Fruit fly (Drosophila melanogaster) whole organism, embryonic: ENCODE measurements around the gene Rdh.

Experiments used
- Bgb ChIP-seq: fragments of 200-800 bp; sonication (Bioruptor generic); IDR thresholded peaks from 2 replicates; pipeline ENCODE4 v1.3.6; 2022; ENCODE audit warnings: missing biosample characterization, missing genetic modification characterization; ENCODE audit not compliant: partially characterized antibody
- C15 ChIP-seq: fragments of 200-800 bp; sonication (Bioruptor generic); IDR thresholded peaks from 3 replicates; pipeline ENCODE4 v1.3.6; 2022; ENCODE audit warnings: missing biosample characterization, missing genetic modification characterization
- CG10274 ChIP-seq: fragments of 200-800 bp; sonication (Bioruptor generic); optimal IDR thresholded peaks from 3 replicates; lab custom pipeline; 2017; ENCODE audit warnings: missing biosample characterization, mild to moderate bottlenecking, missing genetic modification characterization
- CG10543 ChIP-seq: fragments of 200-800 bp; sonication (Bioruptor generic); optimal IDR thresholded peaks from 3 replicates; lab custom pipeline; 2017; ENCODE audit warnings: missing biosample characterization, mild to moderate bottlenecking, missing genetic modification characterization, moderate library complexity
- CG13624 ChIP-seq: fragments of 200-800 bp; sonication (Bioruptor generic); optimal IDR thresholded peaks from 2 replicates; lab custom pipeline; 2016; ENCODE audit warnings: missing biosample characterization, missing genetic modification characterization
- CG15479 ChIP-seq: fragments of 200-800 bp; sonication (Bioruptor generic); optimal IDR thresholded peaks from 3 replicates; lab custom pipeline; 2019; ENCODE audit warnings: missing biosample characterization, mild to moderate bottlenecking, missing genetic modification characterization, moderate library complexity
- CG1602 ChIP-seq: fragments of 200-800 bp; sonication (Bioruptor generic); optimal IDR thresholded peaks from 3 replicates; lab custom pipeline; 2016; ENCODE audit warnings: missing biosample characterization, missing genetic modification characterization
- CG1792 ChIP-seq: fragments of 200-800 bp; sonication (Bioruptor generic); optimal IDR thresholded peaks from 2 replicates; lab custom pipeline; 2016; ENCODE audit warnings: missing biosample characterization, missing genetic modification characterization
- CG2678 ChIP-seq: fragments of 200-800 bp; sonication (Bioruptor generic); optimal IDR thresholded peaks from 3 replicates; lab custom pipeline; 2019; ENCODE audit warnings: missing biosample characterization, mild to moderate bottlenecking, missing genetic modification characterization, moderate library complexity
- CG31365 ChIP-seq: fragments of 200-800 bp; sonication (Bioruptor generic); optimal IDR thresholded peaks from 2 replicates; lab custom pipeline; 2018; ENCODE audit warnings: missing biosample characterization, mild to moderate bottlenecking, missing genetic modification characterization
- CG6791 ChIP-seq: fragments of 200-800 bp; sonication (Bioruptor generic); IDR thresholded peaks from 3 replicates; pipeline ENCODE4 v1.3.6; 2022; ENCODE audit warnings: missing biosample characterization, missing genetic modification characterization; ENCODE audit not compliant: partially characterized antibody
- CG7556 ChIP-seq: fragments of 200-800 bp; sonication (Bioruptor generic); optimal IDR thresholded peaks from 2 replicates; lab custom pipeline; 2017; ENCODE audit warnings: missing biosample characterization, mild to moderate bottlenecking, missing genetic modification characterization
- CG7987 ChIP-seq: fragments of 200-800 bp; sonication (Bioruptor generic); optimal IDR thresholded peaks from 2 replicates; lab custom pipeline; 2018; ENCODE audit warnings: missing biosample characterization, mild to moderate bottlenecking, missing genetic modification characterization, moderate library complexity
- CG8359 ChIP-seq: fragments of 200-800 bp; sonication (Bioruptor generic); optimal IDR thresholded peaks from 2 replicates; lab custom pipeline; 2017; ENCODE audit warnings: missing biosample characterization, mild to moderate bottlenecking, missing genetic modification characterization, borderline replicate concordance
- CG8388 ChIP-seq: fragments of 200-800 bp; sonication (Bioruptor generic); optimal IDR thresholded peaks from 2 replicates; lab custom pipeline; 2019; ENCODE audit warnings: missing biosample characterization, mild to moderate bottlenecking, missing genetic modification characterization, moderate library complexity
- CG9215 ChIP-seq: fragments of 200-800 bp; sonication (Bioruptor generic); IDR thresholded peaks from 2 replicates; pipeline ENCODE4 v1.3.6; 2022; ENCODE audit warnings: missing biosample characterization, missing genetic modification characterization
- CG9876 ChIP-seq: fragments of 200-800 bp; sonication (Bioruptor generic); optimal IDR thresholded peaks from 2 replicates; lab custom pipeline; 2016; ENCODE audit warnings: missing biosample characterization, missing genetic modification characterization
- GATAe ChIP-seq: fragments of 200-800 bp; sonication (Bioruptor generic); conservative IDR thresholded peaks from 2 replicates; pipeline ENCODE4 v1.3.6; 2022; ENCODE audit warnings: missing biosample characterization, missing genetic modification characterization
- HLH3B ChIP-seq: fragments of 200-800 bp; sonication (Bioruptor generic); IDR thresholded peaks from 2 replicates; pipeline ENCODE4 v1.3.6; 2022; ENCODE audit warnings: missing biosample characterization, missing genetic modification characterization
- Lpt ChIP-seq: fragments of >200 bp; optimal IDR thresholded peaks from 2 replicates; lab custom pipeline; 2018; ENCODE audit warnings: missing biosample characterization, missing genetic modification characterization
- MBD-R2 ChIP-seq: fragments of 200-800 bp; sonication (Bioruptor generic); IDR thresholded peaks from 2 replicates; pipeline ENCODE4 v1.3.6; 2022; ENCODE audit warnings: missing biosample characterization, missing genetic modification characterization
- Optix ChIP-seq: fragments of 200-800 bp; sonication (Bioruptor generic); IDR thresholded peaks from 3 replicates; pipeline ENCODE4 v1.3.6; 2022; ENCODE audit warnings: missing biosample characterization, missing genetic modification characterization
- Tbp ChIP-seq: fragments of >200 bp; optimal IDR thresholded peaks from 2 replicates; lab custom pipeline; 2018; ENCODE audit warnings: missing biosample characterization, missing genetic modification characterization
- YL-1 ChIP-seq: fragments of 200-800 bp; sonication (Bioruptor generic); optimal IDR thresholded peaks from 3 replicates; lab custom pipeline; 2017; ENCODE audit warnings: missing biosample characterization, mild to moderate bottlenecking, missing genetic modification characterization
- ara ChIP-seq: fragments of 200-800 bp; sonication (Bioruptor generic); IDR thresholded peaks from 2 replicates; pipeline ENCODE4 v1.3.6; 2022; ENCODE audit warnings: missing biosample characterization, missing genetic modification characterization
- ase ChIP-seq: fragments of 200-800 bp; sonication (Bioruptor generic); IDR thresholded peaks from 3 replicates; pipeline ENCODE4 v1.3.6; 2022; ENCODE audit warnings: missing biosample characterization, missing genetic modification characterization
- ash1 ChIP-seq: fragments of 200-800 bp; sonication (Bioruptor generic); optimal IDR thresholded peaks from 2 replicates; lab custom pipeline; 2018; ENCODE audit warnings: missing biosample characterization, mild to moderate bottlenecking, missing genetic modification characterization
- bcd ChIP-seq: fragments of 200-800 bp; sonication (Bioruptor generic); optimal IDR thresholded peaks from 2 replicates; lab custom pipeline; 2017; ENCODE audit warnings: missing biosample characterization, mild to moderate bottlenecking, missing genetic modification characterization
- caup ChIP-seq: fragments of 200-800 bp; sonication (Bioruptor generic); optimal IDR thresholded peaks from 3 replicates; lab custom pipeline; 2017; ENCODE audit warnings: missing biosample characterization, mild to moderate bottlenecking, missing genetic modification characterization, moderate library complexity; ENCODE audit not compliant: severe bottlenecking
- crol ChIP-seq: fragments of 200-800 bp; sonication (Bioruptor generic); IDR thresholded peaks from 2 replicates; pipeline ENCODE4 v1.3.6; 2022; ENCODE audit warnings: missing biosample characterization, missing genetic modification characterization
- crp ChIP-seq, 2 experiments: fragments of 200-800 bp; sonication (Bioruptor generic); optimal IDR thresholded peaks; 2 replicates in 1 of 2; 3 replicates in 1 of 2; lab custom pipeline; 2017; ENCODE audit warnings: missing biosample characterization in 2 of 2, missing genetic modification characterization in 2 of 2, mild to moderate bottlenecking in 1 of 2, moderate library complexity in 1 of 2
- cwo ChIP-seq: fragments of 200-800 bp; sonication (Bioruptor generic); optimal IDR thresholded peaks from 3 replicates; lab custom pipeline; 2017; ENCODE audit warnings: missing biosample characterization, missing genetic modification characterization, mild to moderate bottlenecking, moderate library complexity, missing genetic modification reagents
- dpn ChIP-seq, 2 experiments: fragments of 200-800 bp; sonication (Bioruptor generic); optimal IDR thresholded peaks; 3 replicates each; lab custom pipeline; 2016; ENCODE audit warnings: missing biosample characterization in 2 of 2, missing genetic modification characterization in 2 of 2
- ham ChIP-seq: fragments of 200-800 bp; sonication (Bioruptor generic); IDR thresholded peaks from 2 replicates; pipeline ENCODE4 v1.3.6; 2022; ENCODE audit warnings: missing biosample characterization, missing genetic modification characterization
- hb ChIP-seq: fragments of 200-800 bp; sonication (Bioruptor generic); IDR thresholded peaks from 3 replicates; pipeline ENCODE4 v1.3.6; 2022; ENCODE audit warnings: missing biosample characterization, missing genetic modification characterization; ENCODE audit not compliant: partially characterized antibody
- hbn ChIP-seq: fragments of 200-800 bp; sonication (Bioruptor generic); IDR thresholded peaks from 2 replicates; pipeline ENCODE4 v1.3.6; 2022; ENCODE audit warnings: missing biosample characterization, missing genetic modification characterization; ENCODE audit not compliant: partially characterized antibody
- klu ChIP-seq: fragments of 200-800 bp; sonication (Bioruptor generic); IDR thresholded peaks from 2 replicates; pipeline ENCODE4 v1.3.6; 2022; ENCODE audit warnings: missing biosample characterization, missing genetic modification characterization
- knrl ChIP-seq: fragments of 200-800 bp; sonication (Bioruptor generic); IDR thresholded peaks from 3 replicates; pipeline ENCODE4 v1.3.6; 2022; ENCODE audit warnings: missing biosample characterization, missing genetic modification characterization; ENCODE audit not compliant: partially characterized antibody
- lola ChIP-seq, 3 experiments: fragments of >200 bp in 2 of 3; fragments of 200-800 bp in 1 of 3; sonication (Bioruptor generic) in 1 of 3; optimal IDR thresholded peaks; 2 replicates each; lab custom pipeline; 2017 to 2019; ENCODE audit warnings: missing biosample characterization in 3 of 3, missing genetic modification characterization in 3 of 3, mild to moderate bottlenecking in 1 of 3, moderate library complexity in 1 of 3
- lov ChIP-seq, 2 experiments: fragments of 200-800 bp in 1 of 2; fragments of >200 bp in 1 of 2; sonication (Bioruptor generic) in 1 of 2; IDR thresholded peaks in 1 of 2; optimal IDR thresholded peaks in 1 of 2; 2 replicates in 1 of 2; 3 replicates in 1 of 2; pipeline versions ENCODE4 v1.3.6 to Lab custom; 2017 to 2022; ENCODE audit warnings: missing biosample characterization in 1 of 2, missing genetic modification characterization in 1 of 2
- otp ChIP-seq: fragments of 200-800 bp; sonication (Bioruptor generic); IDR thresholded peaks from 3 replicates; pipeline ENCODE4, ENCODE4 v1.3.6; 2022; ENCODE audit warnings: missing biosample characterization, missing genetic modification characterization
- ro ChIP-seq: fragments of 200-800 bp; sonication (Bioruptor generic); IDR thresholded peaks from 2 replicates; pipeline ENCODE4 v1.3.6; 2022; ENCODE audit warnings: missing biosample characterization, missing genetic modification characterization
- schlank ChIP-seq: fragments of 200-800 bp; sonication (Bioruptor generic); optimal IDR thresholded peaks from 2 replicates; lab custom pipeline; 2018; ENCODE audit warnings: missing biosample characterization, mild to moderate bottlenecking, missing genetic modification characterization
- tll ChIP-seq, 2 experiments: fragments of 200-800 bp in 1 of 2; fragments of >200 bp in 1 of 2; sonication (Bioruptor generic) in 1 of 2; optimal IDR thresholded peaks; 2 replicates each; lab custom pipeline; 2017 to 2019; ENCODE audit warnings: missing biosample characterization in 2 of 2, missing genetic modification characterization in 2 of 2, mild to moderate bottlenecking in 1 of 2, moderate library complexity in 1 of 2
- wdn ChIP-seq: fragments of 200-800 bp; sonication (Bioruptor generic); IDR thresholded peaks from 2 replicates; pipeline ENCODE4 v1.3.6; 2022; ENCODE audit warnings: missing biosample characterization, missing genetic modification characterization
- wor ChIP-seq: fragments of 200-800 bp; sonication (Bioruptor generic); IDR thresholded peaks from 2 replicates; pipeline ENCODE4 v1.3.6; 2022; ENCODE audit warnings: missing biosample characterization, missing genetic modification characterization
- zen ChIP-seq: fragments of 200-800 bp; sonication (Bioruptor generic); optimal IDR thresholded peaks from 3 replicates; lab custom pipeline; 2018; ENCODE audit warnings: missing biosample characterization, mild to moderate bottlenecking, missing genetic modification characterization, moderate library complexity
- zfh1 ChIP-seq: fragments of 200-800 bp; sonication (Bioruptor generic); IDR thresholded peaks from 3 replicates; pipeline ENCODE4 v1.3.6; 2022; ENCODE audit warnings: missing biosample characterization, missing genetic modification characterization

Rdh gene

dm6 chr3L:3826541-3826940 lies 1.3 kb downstream of the Rdh start (continued):
- TF ChIP-seq CG7987 (GFP tag; lab: Kevin White, UChicago) (peak; percentile 7), CG8359 (GFP tag; lab: Kevin White, UChicago) (peak; percentile 45), wor (GFP tag; lab: Robert Waterston, UW) (peak; percentile 71), lola (GFP tag; optimal IDR thresholded peaks at IDR 0.05; lab: Kevin White, UChicago) (peak in 1 of 3 experiments; percentile 66), otp (GFP tag; lab: Robert Waterston, UW) (0 out of 3 replicates have a peak, but pooled peaks have one; percentile 38), CG8388 (GFP tag; lab: Kevin White, UChicago) (peak; percentile 83), Tbp (no peak), Bgb (GFP tag; lab: Robert Waterston, UW) (no peak), ase (GFP tag; lab: Robert Waterston, UW) (peak; percentile 65; the same call in 2 of the 3 replicates), wdn (peak; percentile 72), CG10274 (peak; percentile 41), YL-1 (GFP tag; lab: Kevin White, UChicago) (peak; percentile 31), CG1792 (GFP tag; lab: Kevin White, UChicago) (no peak), dpn (GFP tag; optimal IDR thresholded peaks at IDR 0.05; lab: Kevin White, UChicago) (peak in 1 of 2 experiments; percentile 62), CG6791 (GFP tag; lab: Robert Waterston, UW) (no peak), Optix (GFP tag; lab: Robert Waterston, UW) (peak; percentile 50; the same call in 1 of the 3 replicates), lov (optimal IDR thresholded peaks at IDR 0.05; lab: Kevin White, UChicago) (no peak), lov (GFP tag; IDR thresholded peaks at IDR 0.05; lab: Robert Waterston, UW) (no peak), cwo (GFP tag; lab: Kevin White, UChicago) (peak; percentile 82), CG31365 (tag; lab: Kevin White, UChicago) (no peak), caup (GFP tag; lab: Kevin White, UChicago) (peak; percentile 84), zfh1 (peak; percentile 61; the same call in 2 of the 3 replicates), ara (GFP tag; lab: Robert Waterston, UW) (peak; percentile 56; the same call in 1 of the 2 replicates), CG2678 (tag; lab: Kevin White, UChicago) (peak; percentile 95), ro (GFP tag; lab: Robert Waterston, UW) (no peak), GATAe (GFP tag; lab: Robert Waterston, UW) (peak; percentile 29; the same call in 1 of the 2 replicates), ash1 (GFP tag; lab: Kevin White, UChicago) (no peak), CG9876 (GFP tag; lab: Kevin White, UChicago) (no peak), C15 (GFP tag; lab: Robert Waterston, UW) (peak; percentile 55; the same call in 1 of the 3 replicates), HLH3B (GFP tag; lab: Robert Waterston, UW) (peak; percentile 87), CG7556 (GFP tag; lab: Kevin White, UChicago) (peak; percentile 90), klu (peak; percentile 46; the same call in 1 of the 2 replicates), CG1602 (GFP tag; lab: Kevin White, UChicago) (peak; percentile 69), zen (tag; lab: Kevin White, UChicago) (peak; percentile 58), crp (GFP tag; optimal IDR thresholded peaks at IDR 0.05; lab: Kevin White, UChicago) (peak in 1 of 2 experiments; percentile 17), knrl (no peak), hb (GFP tag; lab: Robert Waterston, UW) (no peak), CG13624 (GFP tag; lab: Kevin White, UChicago) (no peak), crol (peak; percentile 39; the same call in 1 of the 2 replicates), MBD-R2 (GFP tag; lab: Robert Waterston, UW) (peak; percentile 55; the same call in 1 of the 2 replicates), CG10543 (GFP tag; lab: Kevin White, UChicago) (peak; percentile 46), schlank (tag; lab: Kevin White, UChicago) (no peak), bcd (GFP tag; lab: Kevin White, UChicago) (peak; percentile 69), CG15479 (no peak), Lpt (GFP tag; lab: Kevin White, UChicago) (no peak), ham (GFP tag; lab: Robert Waterston, UW) (no peak), CG9215 (peak; percentile 60), tll (GFP tag; optimal IDR thresholded peaks at IDR 0.05; lab: Kevin White, UChicago) (no peak), hbn (GFP tag; lab: Robert Waterston, UW) (no peak)
